Worm (Caenorhabditis elegans) whole organism, L1 larva: ENCODE data around the gene Y75B8A.18.

Experiments
- C16A3.4 ChIP-seq: fragments of 150-350 bp; optimal IDR thresholded peaks from 2 replicates; lab custom pipeline; 2014; ENCODE audit warnings: missing biosample characterization, missing genetic modification characterization
- C34B4.2 ChIP-seq: sonication (generic microtip); optimal IDR thresholded peaks from 2 replicates; lab custom pipeline; 2017; ENCODE audit warnings: mild to moderate bottlenecking, missing genetic modification characterization, missing compliant biosample characterization
- F16B12.6 ChIP-seq: fragments of 150-350 bp; optimal IDR thresholded peaks from 2 replicates; lab custom pipeline; 2014; ENCODE audit warnings: missing biosample characterization, missing genetic modification characterization
- Y116A8C.19 ChIP-seq: sonication (generic microtip); optimal IDR thresholded peaks from 2 replicates; lab custom pipeline; 2016; ENCODE audit warnings: missing compliant biosample characterization, missing genetic modification characterization, borderline replicate concordance
- aha-1 ChIP-seq: fragments of 150-350 bp; optimal IDR thresholded peaks from 2 replicates; lab custom pipeline; 2014; ENCODE audit warnings: missing biosample characterization, missing genetic modification characterization
- aly-2 ChIP-seq: fragments of 150-350 bp; optimal IDR thresholded peaks from 2 replicates; lab custom pipeline; 2014; ENCODE audit warnings: missing biosample characterization, missing genetic modification characterization
- ama-1 ChIP-seq: fragments of 150-350 bp; optimal IDR thresholded peaks from 2 replicates; lab custom pipeline; 2014
- ceh-63 ChIP-seq: fragments of 200-800 bp; sonication (Bioruptor generic); optimal IDR thresholded peaks from 2 replicates; lab custom pipeline; 2018; ENCODE audit warnings: mild to moderate bottlenecking, missing genetic modification characterization, missing compliant biosample characterization
- ceh-8 ChIP-seq: fragments of 200-800 bp; sonication (Bioruptor generic); optimal IDR thresholded peaks from 2 replicates; lab custom pipeline; 2018; ENCODE audit warnings: mild to moderate bottlenecking, missing genetic modification characterization, moderate library complexity, missing compliant biosample characterization
- ceh-82 ChIP-seq, 3 experiments: fragments of 150-350 bp in 1 of 3; sonication (generic microtip) in 2 of 3; optimal IDR thresholded peaks; 2 replicates each; lab custom pipeline; 2014 to 2017; ENCODE audit warnings: missing biosample characterization in 3 of 3, missing genetic modification characterization in 3 of 3
- ceh-90 ChIP-seq: sonication (generic microtip); optimal IDR thresholded peaks from 2 replicates; lab custom pipeline; 2016; ENCODE audit warnings: missing genetic modification characterization, missing compliant biosample characterization
- ces-1 ChIP-seq: fragments of 150-350 bp; optimal IDR thresholded peaks from 2 replicates; lab custom pipeline; 2014; ENCODE audit warnings: missing biosample characterization, missing genetic modification reagents, missing genetic modification characterization
- dpl-1 ChIP-seq, 3 experiments: fragments of 150-350 bp in 2 of 3; sonication (generic microtip) in 1 of 3; optimal IDR thresholded peaks; 2 replicates each; lab custom pipeline; 2014 to 2017; ENCODE audit warnings: missing biosample characterization in 3 of 3, missing genetic modification characterization in 3 of 3, missing genetic modification reagents in 3 of 3
- efl-1 ChIP-seq, 4 experiments: fragments of 150-350 bp; optimal IDR thresholded peaks in 3 of 4; peaks in 1 of 4; 1 replicate in 1 of 4; 2 replicates in 3 of 4; lab custom pipeline; 2014; ENCODE audit warnings: missing biosample characterization in 2 of 4, missing genetic modification characterization in 2 of 4, missing genetic modification reagents in 2 of 4
- egl-27 ChIP-seq, 2 experiments: fragments of 150-350 bp in 1 of 2; sonication (generic microtip); optimal IDR thresholded peaks; 3 replicates each; lab custom pipeline; 2017 to 2018; ENCODE audit warnings: missing biosample characterization in 2 of 2, missing genetic modification characterization in 2 of 2, missing genetic modification reagents in 2 of 2
- elt-3 ChIP-seq, 6 experiments: fragments of 150-350 bp in 1 of 6; sonication (generic microtip); optimal IDR thresholded peaks; 2 replicates each; lab custom pipeline; 2017 to 2018; ENCODE audit warnings: missing biosample characterization in 6 of 6, missing genetic modification characterization in 6 of 6, inconsistent platforms in 1 of 6
- ets-5 ChIP-seq: fragments of 200-800 bp; sonication (Bioruptor generic); IDR thresholded peaks from 2 replicates; pipeline ENCODE4 v1.3.6; 2022; ENCODE audit warnings: missing genetic modification characterization, missing compliant biosample characterization
- fkh-10 ChIP-seq: sonication (generic microtip); optimal IDR thresholded peaks from 2 replicates; lab custom pipeline; 2017; ENCODE audit warnings: missing biosample characterization, missing genetic modification reagents, missing genetic modification characterization
- fkh-8 ChIP-seq: sonication (generic microtip); optimal IDR thresholded peaks from 2 replicates; lab custom pipeline; 2016; ENCODE audit warnings: mild to moderate bottlenecking, missing genetic modification characterization, missing compliant biosample characterization
- grh-1 ChIP-seq: fragments of 200-800 bp; sonication (Bioruptor generic); IDR thresholded peaks from 2 replicates; pipeline ENCODE4 v1.3.6; 2022; ENCODE audit warnings: missing genetic modification reagents, missing genetic modification characterization, missing compliant biosample characterization
- hlh-17 ChIP-seq: fragments of 200-800 bp; sonication (Bioruptor generic); optimal IDR thresholded peaks from 2 replicates; lab custom pipeline; 2018; ENCODE audit warnings: missing genetic modification characterization, mild to moderate bottlenecking, missing compliant biosample characterization, moderate library complexity, borderline replicate concordance
- hpl-2 ChIP-seq: fragments of 150-350 bp; optimal IDR thresholded peaks from 2 replicates; lab custom pipeline; 2014; ENCODE audit warnings: missing biosample characterization, missing genetic modification reagents, missing genetic modification characterization
- irx-1 ChIP-seq: sonication (generic microtip); optimal IDR thresholded peaks from 2 replicates; lab custom pipeline; 2016; ENCODE audit warnings: missing genetic modification characterization, missing compliant biosample characterization
- isw-1 ChIP-seq: fragments of 200-800 bp; sonication (Bioruptor generic); IDR thresholded peaks from 2 replicates; pipeline ENCODE4 v1.3.6; 2022; ENCODE audit warnings: missing genetic modification characterization, missing compliant biosample characterization
- lin-13 ChIP-seq: fragments of 150-350 bp; optimal IDR thresholded peaks from 2 replicates; lab custom pipeline; 2014; ENCODE audit warnings: missing biosample characterization, missing genetic modification reagents, missing genetic modification characterization
- lin-39 ChIP-seq: fragments of 150-350 bp; optimal IDR thresholded peaks from 2 replicates; lab custom pipeline; 2014; ENCODE audit warnings: missing biosample characterization, missing genetic modification reagents, missing genetic modification characterization
- lsy-2 ChIP-seq, 2 experiments: fragments of 150-350 bp; optimal IDR thresholded peaks; 2 replicates each; lab custom pipeline; 2014; ENCODE audit warnings: missing biosample characterization in 2 of 2, missing genetic modification characterization in 2 of 2
- mab-9 ChIP-seq: fragments of 200-800 bp; sonication (Bioruptor generic); IDR thresholded peaks from 2 replicates; pipeline ENCODE4 v1.3.6; 2022; ENCODE audit warnings: missing genetic modification reagents, missing genetic modification characterization, missing compliant biosample characterization
- nhr-11 ChIP-seq: fragments of 150-350 bp; optimal IDR thresholded peaks from 2 replicates; lab custom pipeline; 2014; ENCODE audit warnings: missing biosample characterization, missing genetic modification characterization
- nhr-19 ChIP-seq: fragments of 200-800 bp; sonication (Bioruptor generic); conservative IDR thresholded peaks from 2 replicates; pipeline ENCODE4 v1.3.6; 2022; ENCODE audit warnings: missing genetic modification characterization, missing compliant biosample characterization
- nhr-28 ChIP-seq: fragments of 150-350 bp; optimal IDR thresholded peaks from 2 replicates; lab custom pipeline; 2014; ENCODE audit warnings: missing biosample characterization, missing genetic modification characterization
- nhr-47 ChIP-seq: sonication (generic microtip); optimal IDR thresholded peaks from 2 replicates; lab custom pipeline; 2016; ENCODE audit warnings: mild to moderate bottlenecking, missing genetic modification characterization, moderate library complexity, missing compliant biosample characterization
- nhr-71 ChIP-seq: sonication (generic microtip); optimal IDR thresholded peaks from 2 replicates; lab custom pipeline; 2016; ENCODE audit warnings: mild to moderate bottlenecking, missing genetic modification characterization, moderate library complexity, missing compliant biosample characterization
- nhr-76 ChIP-seq: sonication (generic microtip); optimal IDR thresholded peaks from 2 replicates; lab custom pipeline; 2017; ENCODE audit warnings: missing biosample characterization, missing genetic modification characterization
- nhr-84 ChIP-seq: sonication (generic microtip); optimal IDR thresholded peaks from 2 replicates; lab custom pipeline; 2017; ENCODE audit warnings: missing biosample characterization, missing genetic modification characterization
- nhr-85 ChIP-seq: sonication (generic microtip); peaks from one replicate; lab custom pipeline; 2016; ENCODE audit warnings: missing genetic modification characterization, inconsistent platforms, missing compliant biosample characterization
- pag-3 ChIP-seq: sonication (generic microtip); optimal IDR thresholded peaks from 2 replicates; lab custom pipeline; 2017; ENCODE audit warnings: missing genetic modification characterization, mild to moderate bottlenecking, missing compliant biosample characterization, antibody characterized with exemption, borderline replicate concordance; ENCODE audit not compliant: insufficient read depth
- pqm-1 ChIP-seq: sonication (generic microtip); optimal IDR thresholded peaks from 3 replicates; lab custom pipeline; 2017; ENCODE audit warnings: missing biosample characterization, missing genetic modification characterization
- rnt-1 ChIP-seq: sonication (generic microtip); optimal IDR thresholded peaks from 2 replicates; lab custom pipeline; 2016; ENCODE audit warnings: mild to moderate bottlenecking, missing genetic modification characterization, moderate library complexity, missing compliant biosample characterization
- skn-1 ChIP-seq: fragments of 150-350 bp; optimal IDR thresholded peaks from 2 replicates; lab custom pipeline; 2014; ENCODE audit warnings: missing biosample characterization, missing genetic modification characterization
- snpc-4 ChIP-seq: fragments of 150-350 bp; optimal IDR thresholded peaks from 2 replicates; lab custom pipeline; 2014; ENCODE audit warnings: missing biosample characterization, missing genetic modification characterization
- snu-23 ChIP-seq: sonication (generic microtip); optimal IDR thresholded peaks from 2 replicates; lab custom pipeline; 2016; ENCODE audit warnings: missing genetic modification characterization, missing compliant biosample characterization
- sox-4 ChIP-seq: sonication (generic microtip); optimal IDR thresholded peaks from 2 replicates; lab custom pipeline; 2016; ENCODE audit warnings: missing genetic modification characterization, missing compliant biosample characterization
- sptf-1 ChIP-seq: fragments of 150-350 bp; optimal IDR thresholded peaks from 2 replicates; lab custom pipeline; 2014; ENCODE audit warnings: missing biosample characterization, missing genetic modification characterization
- swsn-7 ChIP-seq: sonication (generic microtip); optimal IDR thresholded peaks from 2 replicates; lab custom pipeline; 2016; ENCODE audit warnings: missing genetic modification characterization, missing compliant biosample characterization
- tbx-2 ChIP-seq: sonication (generic microtip); optimal IDR thresholded peaks from 2 replicates; lab custom pipeline; 2016; ENCODE audit warnings: missing genetic modification characterization, missing compliant biosample characterization
- tlp-1 ChIP-seq: fragments of 150-350 bp; optimal IDR thresholded peaks from 2 replicates; lab custom pipeline; 2014; ENCODE audit warnings: missing biosample characterization, missing genetic modification characterization
- unc-86 ChIP-seq: sonication (generic microtip); optimal IDR thresholded peaks from 2 replicates; lab custom pipeline; 2016; ENCODE audit warnings: missing genetic modification characterization, missing compliant biosample characterization
- unc-98 ChIP-seq: fragments of 200-800 bp; sonication (Bioruptor generic); IDR thresholded peaks from 2 replicates; pipeline ENCODE4 v1.3.6; 2022; ENCODE audit warnings: missing genetic modification characterization, missing compliant biosample characterization
- xbp-1 ChIP-seq: sonication (generic microtip); optimal IDR thresholded peaks from 2 replicates; lab custom pipeline; 2016; ENCODE audit warnings: missing genetic modification characterization, missing compliant biosample characterization
- zag-1 ChIP-seq: fragments of 150-350 bp; optimal IDR thresholded peaks from 2 replicates; lab custom pipeline; 2014; ENCODE audit warnings: missing biosample characterization, missing genetic modification characterization
- zip-4 ChIP-seq: fragments of 200-800 bp; sonication (Bioruptor generic); optimal IDR thresholded peaks from 2 replicates; lab custom pipeline; 2018; ENCODE audit warnings: mild to moderate bottlenecking, missing genetic modification characterization, moderate library complexity, missing compliant biosample characterization
- ztf-4 ChIP-seq: fragments of 150-350 bp; optimal IDR thresholded peaks from 2 replicates; lab custom pipeline; 2014; ENCODE audit warnings: missing biosample characterization, missing genetic modification characterization

Gene Y75B8A.18

DNA sequence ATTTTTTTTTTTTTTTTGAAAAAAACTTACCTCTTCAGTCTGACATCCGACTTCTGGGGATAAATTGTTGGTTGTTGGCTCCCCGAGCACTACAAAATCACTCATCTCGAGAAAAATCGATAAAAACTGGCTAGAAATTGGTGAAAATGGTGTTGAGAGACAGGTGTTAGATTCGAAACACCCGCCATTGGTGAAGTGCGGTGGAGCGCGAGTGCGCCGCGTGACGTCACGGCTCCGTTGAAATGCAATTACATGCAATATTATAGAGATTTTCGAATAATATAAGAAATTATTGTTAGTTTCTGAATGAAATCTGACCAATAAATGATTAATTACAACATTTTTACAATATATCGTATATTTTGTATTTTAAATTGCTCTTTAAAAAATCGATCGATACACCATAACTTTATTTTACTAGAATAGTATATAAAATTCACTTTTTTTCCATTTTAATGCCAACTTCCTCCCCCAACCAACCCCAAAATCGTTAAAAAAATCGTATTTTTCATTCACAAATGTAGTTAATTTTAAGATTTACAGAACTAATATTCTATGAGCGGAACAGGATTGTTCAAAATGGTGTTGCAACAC, at the start of gene Y75B8A.18, which contains the start of gene Y75B8A.19:
TSS of gene Y75B8A.18 (minus strand) at position 142 of the 594 bp plus-strand sequence.
TSS of gene Y75B8A.19 (plus strand) at position 544 of the 594 bp plus-strand sequence.
- TF ChIP-seq hpl-2 (GFP tag; lab: Kevin White, UChicago) (no peak), nhr-71 (tag; lab: Kevin White, UChicago) (peak; percentile 78), rnt-1 (peak; percentile 75), grh-1 (GFP tag; lab: Robert Waterston, UW) (no peak), fkh-8 (tag; lab: Kevin White, UChicago) (peak; percentile 67), C16A3.4 (tag; lab: Kevin White, UChicago) (peak; percentile 71), lsy-2 (tag; optimal IDR thresholded peaks at IDR 0.05; lab: Kevin White, UChicago) (peak; percentile 69 to 81), pag-3 (no peak), aha-1 (tag; lab: Kevin White, UChicago) (no peak), ceh-90 (tag; lab: Kevin White, UChicago) (no peak), nhr-76 (tag; lab: Kevin White, UChicago) (no peak), F16B12.6 (tag; lab: Kevin White, UChicago) (peak; percentile 50), aly-2 (tag; lab: Kevin White, UChicago) (no peak), snu-23 (peak; percentile 68), snpc-4 (peak; percentile 65), zip-4 (GFP tag; lab: Kevin White, UChicago) (no peak), fkh-10 (peak; percentile 24), sox-4 (tag; lab: Kevin White, UChicago) (no peak), tlp-1 (tag; lab: Kevin White, UChicago) (no peak), ztf-4 (tag; lab: Kevin White, UChicago) (no peak), ets-5 (GFP tag; lab: Robert Waterston, UW) (no peak), sptf-1 (tag; lab: Kevin White, UChicago) (no peak), nhr-85 (tag; lab: Kevin White, UChicago) (no peak), xbp-1 (tag; lab: Kevin White, UChicago) (peak; percentile 69), nhr-84 (no peak), nhr-19 (GFP tag; lab: Robert Waterston, UW) (peak; percentile 69), mab-9 (GFP tag; lab: Robert Waterston, UW) (peak; percentile 49; the same call in 1 of the 2 replicates), pqm-1 (tag; lab: Kevin White, UChicago) (no peak), dpl-1 (GFP tag; optimal IDR thresholded peaks at IDR 0.05; lab: Kevin White, UChicago) (peak; percentile 89 to 94 (median 92)), lin-39 (tag; lab: Kevin White, UChicago) (peak; percentile 45), nhr-47 (tag; lab: Kevin White, UChicago) (peak; percentile 82), unc-98 (no peak), elt-3 (tag; optimal IDR thresholded peaks at IDR 0.05; lab: Kevin White, UChicago) (no peak), ceh-63 (GFP tag; lab: Kevin White, UChicago) (no peak), hlh-17 (no peak), ceh-82 (tag; optimal IDR thresholded peaks at IDR 0.05; lab: Kevin White, UChicago) (peak in 2 of 3 experiments; percentile 39 to 78), C34B4.2 (no peak), unc-86 (peak; percentile 58), swsn-7 (tag; lab: Kevin White, UChicago) (peak; percentile 54), tbx-2 (tag; lab: Kevin White, UChicago) (peak; percentile 71), ama-1 (lab: Kevin White, UChicago) (no peak), zag-1 (tag; lab: Kevin White, UChicago) (no peak), ces-1 (GFP tag; lab: Kevin White, UChicago) (no peak), nhr-11 (no peak), isw-1 (GFP tag; lab: Robert Waterston, UW) (peak; percentile 71), irx-1 (tag; lab: Kevin White, UChicago) (peak; percentile 24), skn-1 (tag; lab: Kevin White, UChicago) (no peak), lin-13 (GFP tag; lab: Kevin White, UChicago) (no peak), egl-27 (tag; optimal IDR thresholded peaks at IDR 0.05; lab: Kevin White, UChicago) (no peak), efl-1 (optimal IDR thresholded peaks at IDR 0.05; lab: Kevin White, UChicago) (peak; percentile 80 to 95), efl-1 (GFP tag; optimal IDR thresholded peaks at IDR 0.05 in 1 of 2; lab: Kevin White, UChicago) (peak; percentile 95 to 99), Y116A8C.19 (tag; lab: Kevin White, UChicago) (no peak), ceh-8 (GFP tag; lab: Kevin White, UChicago) (peak; percentile 4), nhr-28 (tag; lab: Kevin White, UChicago) (no peak)
